Worm (Caenorhabditis elegans): ENCODE results near the gene tbck-1.

ce11 chrII:4789835-4790343, 38.5 kb upstream of the tbck-1 start, which contains the start of gene F26G1.15:
- no peak for TF ChIP-seq ama-1 (optimal IDR thresholded peaks at IDR 0.05)
- no peak for TF ChIP-seq ceh-13 (GFP tag; optimal IDR thresholded peaks at IDR 0.05)

All from whole organism, early embryonic.